Fruit fly (Drosophila melanogaster) whole organism, pupa: ENCODE results near the gene CIA30.
A peak's percentile ranks its signal among the peaks of the same experiment; 100 is the strongest.

ENCODE experiments used
- CG10348 ChIP-seq: fragments of 200-800 bp; sonication (Bioruptor generic); IDR thresholded peaks from 2 replicates; pipeline ENCODE4 v1.3.6; 2022; ENCODE audit warnings: missing biosample characterization, missing genetic modification characterization
- CG12605 ChIP-seq: fragments of 200-800 bp; sonication (Bioruptor generic); IDR thresholded peaks from 2 replicates; pipeline ENCODE4 v1.3.6; 2022; ENCODE audit warnings: missing biosample characterization, missing genetic modification characterization
- CG17806 ChIP-seq: fragments of 200-800 bp; sonication (Bioruptor generic); optimal IDR thresholded peaks from 2 replicates; lab custom pipeline; 2018; ENCODE audit warnings: missing biosample characterization, mild to moderate bottlenecking, missing genetic modification characterization, moderate library complexity
- CG4496 ChIP-seq: fragments of 200-800 bp; sonication (Bioruptor generic); IDR thresholded peaks from 3 replicates; pipeline ENCODE4 v1.3.6; 2022; ENCODE audit warnings: missing biosample characterization, missing genetic modification characterization
- D1 ChIP-seq: fragments of 200-800 bp; sonication (Bioruptor generic); optimal IDR thresholded peaks from 2 replicates; lab custom pipeline; 2018; ENCODE audit warnings: missing biosample characterization, mild to moderate bottlenecking, missing genetic modification characterization, moderate library complexity
- EcR ChIP-seq: fragments of 200-800 bp; sonication (Bioruptor generic); optimal IDR thresholded peaks from 3 replicates; lab custom pipeline; 2019; ENCODE audit warnings: missing biosample characterization, missing genetic modification characterization, mild to moderate bottlenecking, moderate library complexity, missing genetic modification reagents
- Pif1A ChIP-seq: fragments of 200-800 bp; sonication (Bioruptor generic); optimal IDR thresholded peaks from 3 replicates; lab custom pipeline; 2016; ENCODE audit warnings: missing biosample characterization, missing genetic modification characterization

- TF ChIP-seq CG12605 (GFP tag; lab: Robert Waterston, UW) (no peak), Pif1A (GFP tag; lab: Kevin White, UChicago) (no peak), CG4496 (GFP tag; lab: Robert Waterston, UW) (no peak), D1 (tag; lab: Kevin White, UChicago) (no peak), CG10348 (GFP tag; lab: Robert Waterston, UW) (no peak), CG17806 (tag; lab: Kevin White, UChicago) (no peak), EcR (peak; percentile 4)
Observed at dm6 chr3R:29726277-29726676, 10.5 kb upstream of the CIA30 start.
